Fruit fly (Drosophila melanogaster): Measurements from ENCODE around the gene Nhe2.

Nhe2 gene

DNA sequence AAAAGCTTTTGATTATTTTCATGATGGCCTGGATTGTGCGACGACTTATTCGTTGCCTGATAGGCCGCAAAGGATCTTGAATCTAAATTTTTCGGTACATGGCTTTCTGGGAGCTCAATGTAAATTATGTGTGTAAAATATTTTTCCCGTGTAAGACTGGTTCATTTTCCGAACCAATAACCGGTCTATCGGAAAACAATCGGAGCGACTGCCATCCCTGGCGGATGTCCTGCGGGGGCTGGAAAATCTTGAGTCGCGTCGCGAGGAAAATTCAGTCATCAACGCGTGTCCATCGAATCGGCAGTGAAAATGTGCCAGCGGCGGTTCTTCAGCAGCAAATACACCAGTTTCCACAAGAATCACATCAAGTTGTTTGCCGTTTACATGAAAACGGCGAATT, at the start of gene Nhe2, which contains the start of gene CG46307 (continued):
- TF ChIP-seq nom (GFP tag; optimal IDR thresholded peaks at IDR 0.05): no peak
- no peak for TF ChIP-seq CG17385 (GFP tag; optimal IDR thresholded peaks at IDR 0.05)
- no peak for TF ChIP-seq so (GFP tag; IDR thresholded peaks at IDR 0.05)
- no peak for TF ChIP-seq cwo (GFP tag; optimal IDR thresholded peaks at IDR 0.05)
- no peak for TF ChIP-seq Mes4 (GFP tag; optimal IDR thresholded peaks at IDR 0.05)
- no peak for TF ChIP-seq CG8089 (GFP tag; optimal IDR thresholded peaks at IDR 0.05)
- no peak for TF ChIP-seq CG8359 (GFP tag; optimal IDR thresholded peaks at IDR 0.05; ENCODE audit: borderline replicate concordance)
- peak; percentile 60; the same call in 1 of the 3 replicates for TF ChIP-seq ci (GFP tag; IDR thresholded peaks at IDR 0.05)
- TF ChIP-seq sens (GFP tag): peak; percentile 78
- TF ChIP-seq Sry-δ (GFP tag; optimal IDR thresholded peaks at IDR 0.05): peak; percentile 38
- no peak for TF ChIP-seq pb (GFP tag; optimal IDR thresholded peaks at IDR 0.05)
- TF ChIP-seq Sry-β (GFP tag; optimal IDR thresholded peaks at IDR 0.05): no peak
- no peak for TF ChIP-seq ewg (GFP tag; optimal IDR thresholded peaks at IDR 0.05)
- TF ChIP-seq CG1024 (GFP tag; IDR thresholded peaks at IDR 0.05): no peak
- no peak for TF ChIP-seq CG13624 (GFP tag; optimal IDR thresholded peaks at IDR 0.05)
- TF ChIP-seq da (GFP tag; optimal IDR thresholded peaks at IDR 0.05): no peak
- TF ChIP-seq tup (GFP tag; optimal IDR thresholded peaks at IDR 0.05): no peak
- no peak for TF ChIP-seq CG14965 (GFP tag; optimal IDR thresholded peaks at IDR 0.05; ENCODE audit: borderline replicate concordance)
- peak; percentile 47; the same call in 2 of the 3 replicates for TF ChIP-seq CG16813 (GFP tag; IDR thresholded peaks at IDR 0.05; ENCODE audit: partially characterized antibody)
- no peak for TF ChIP-seq Mrtf (GFP tag; IDR thresholded peaks at IDR 0.05)
- no peak for TF ChIP-seq CG11723 (GFP tag; optimal IDR thresholded peaks at IDR 0.05)
- no peak for TF ChIP-seq hkb (optimal IDR thresholded peaks at IDR 0.05)
- TF ChIP-seq hkb (GFP tag; IDR thresholded peaks at IDR 0.05): no peak
- no peak for TF ChIP-seq CG17328 (GFP tag; IDR thresholded peaks at IDR 0.05)
- TF ChIP-seq onecut (GFP tag; IDR thresholded peaks at IDR 0.05): peak; percentile 28; the same call in 1 of the 2 replicates
- no peak for TF ChIP-seq sna (GFP tag; IDR thresholded peaks at IDR 0.05; ENCODE audit: partially characterized antibody)
- TF ChIP-seq fd64A (GFP tag; optimal IDR thresholded peaks at IDR 0.05): no peak
- TF ChIP-seq CG6683 (GFP tag; optimal IDR thresholded peaks at IDR 0.05): no peak
- TF ChIP-seq abd-A (tag; optimal IDR thresholded peaks at IDR 0.05): no peak
- TF ChIP-seq NK7.1 (GFP tag; optimal IDR thresholded peaks at IDR 0.05): no peak
- no peak for TF ChIP-seq Fer2 (tag; optimal IDR thresholded peaks at IDR 0.05)
- peak; percentile 25; the same call in 1 of the 2 replicates for TF ChIP-seq Scr (GFP tag; IDR thresholded peaks at IDR 0.05; ENCODE audit: partially characterized antibody)
- no peak for TF ChIP-seq CG4730 (GFP tag; IDR thresholded peaks at IDR 0.05)
- no peak for TF ChIP-seq ERR (GFP tag; optimal IDR thresholded peaks at IDR 0.05)
- TF ChIP-seq Asciz (GFP tag; optimal IDR thresholded peaks at IDR 0.05): no peak
- no peak for TF ChIP-seq br (optimal IDR thresholded peaks at IDR 0.05)
- 0 out of 3 replicates have a peak, but pooled peaks have one; percentile 51 for TF ChIP-seq CG34422 (GFP tag; IDR thresholded peaks at IDR 0.05)
- TF ChIP-seq psq (GFP tag; optimal IDR thresholded peaks at IDR 0.05): no peak
- TF ChIP-seq CG10366 (GFP tag; IDR thresholded peaks at IDR 0.05): no peak
- TF ChIP-seq CG14860 (GFP tag; IDR thresholded peaks at IDR 0.05; ENCODE audit: partially characterized antibody): no peak
- TF ChIP-seq twi (tag; optimal IDR thresholded peaks at IDR 0.05): no peak
- TF ChIP-seq hth (optimal IDR thresholded peaks at IDR 0.05): no peak
- no peak for TF ChIP-seq exex (tag; optimal IDR thresholded peaks at IDR 0.05)
- no peak for TF ChIP-seq jing (GFP tag; optimal IDR thresholded peaks at IDR 0.05)
- no peak for TF ChIP-seq Mad (GFP tag; optimal IDR thresholded peaks at IDR 0.05)
- TF ChIP-seq Antp (GFP tag; optimal IDR thresholded peaks at IDR 0.05): peak; percentile 11
- TF ChIP-seq CG8924 (tag; optimal IDR thresholded peaks at IDR 0.05): peak; percentile 11
- no peak for TF ChIP-seq wdn (GFP tag; IDR thresholded peaks at IDR 0.05)
- no peak for TF ChIP-seq croc (GFP tag; conservative IDR thresholded peaks at IDR 0.05)
- TF ChIP-seq E2f2 (GFP tag; IDR thresholded peaks at IDR 0.05): peak; percentile 8; the same call in 1 of the 2 replicates
- TF ChIP-seq Hsf (GFP tag; optimal IDR thresholded peaks at IDR 0.05): no peak
- peak; percentile 30 for TF ChIP-seq CG10267 (tag; optimal IDR thresholded peaks at IDR 0.05)

All from whole organism, embryonic.